Fruit fly (Drosophila melanogaster) Kc167 (cell line): ENCODE results near the gene CG32984.

ENCODE experiments used
- insv ChIP-seq: fragments of >200 bp; optimal IDR thresholded peaks from 3 replicates; lab custom pipeline; 2018; ENCODE audit warnings: missing external identifiers
- psq ChIP-seq: fragments of >200 bp; optimal IDR thresholded peaks from 2 replicates; lab custom pipeline; 2017; ENCODE audit warnings: missing external identifiers
- ttk ChIP-seq: sonication (Bioruptor generic); optimal IDR thresholded peaks from 2 replicates; lab custom pipeline; 2017; ENCODE audit warnings: missing external identifiers

DNA sequence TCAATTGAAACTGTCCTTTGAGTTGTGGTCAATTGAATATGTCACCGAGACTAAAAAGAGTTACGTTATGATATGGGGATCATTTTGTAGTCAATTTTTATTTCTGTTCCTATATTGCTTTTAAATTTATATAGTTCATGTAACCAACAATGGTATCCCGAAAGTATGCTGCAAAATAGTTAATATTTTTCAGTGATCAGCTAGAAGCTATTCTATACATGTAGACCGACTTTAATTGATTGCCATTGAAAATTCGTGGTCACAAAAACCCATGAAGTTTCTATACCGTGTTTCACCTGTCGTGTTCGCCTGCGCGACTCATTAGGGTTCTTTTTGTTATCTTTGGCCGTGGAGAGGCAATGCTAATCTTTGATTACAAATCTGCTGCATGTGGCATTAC is 9.7 kb downstream of the CG32984 start:
- no peak for TF ChIP-seq psq
- TF ChIP-seq ttk (lab: Kevin White, UChicago) = no peak
- TF ChIP-seq insv (lab: Kevin White, UChicago) = no peak
